Fruit fly (Drosophila melanogaster): Measurements from ENCODE around the gene Mur11Da.

The Mur11Da gene

DNA sequence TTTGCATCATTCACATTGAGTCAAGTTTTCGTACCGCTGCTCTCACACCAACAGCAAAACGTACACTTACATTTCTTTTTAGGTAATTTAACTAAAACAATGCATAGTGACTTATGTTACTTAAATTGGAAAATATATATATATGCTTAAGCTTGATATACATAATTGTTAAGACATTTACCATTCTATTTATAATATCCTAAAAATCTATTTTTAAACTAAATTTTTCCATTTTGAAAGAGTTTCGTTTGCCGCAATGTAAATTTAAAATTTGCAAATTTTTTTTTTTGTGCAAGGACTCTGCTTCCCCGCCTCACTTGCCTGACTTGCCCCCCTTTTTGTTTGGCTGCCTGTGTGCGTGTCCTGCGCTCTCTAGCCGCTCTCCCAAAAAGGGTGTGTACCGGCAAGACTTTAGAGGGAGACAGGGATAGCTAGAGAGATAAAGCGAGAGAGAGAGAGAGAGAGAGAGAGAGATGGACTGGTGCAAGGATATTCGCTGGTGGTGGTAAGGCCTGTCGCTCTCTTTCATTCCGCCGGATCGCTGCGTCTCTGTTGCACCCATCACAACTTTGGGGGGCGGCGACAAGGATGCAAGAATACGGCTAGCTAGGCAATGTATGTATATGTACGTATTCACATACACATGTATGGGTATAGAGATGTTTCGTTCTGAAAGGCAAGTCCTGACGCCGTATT, 29.7 kb upstream of the Mur11Da start (continued):
- TF ChIP-seq CG7745 (tag; optimal IDR thresholded peaks at IDR 0.05) (no peak), CG15696 (tag; optimal IDR thresholded peaks at IDR 0.05) (no peak), CG17359 (tag; optimal IDR thresholded peaks at IDR 0.05) (peak; percentile 66), Poxn (GFP tag; IDR thresholded peaks at IDR 0.05) (no peak), Hr51 (GFP tag; optimal IDR thresholded peaks at IDR 0.05) (peak in 1 of 2 experiments; percentile 58), CG32532 (GFP tag; IDR thresholded peaks at IDR 0.05) (peak; percentile 30; the same call in 1 of the 2 replicates), cg (GFP tag; optimal IDR thresholded peaks at IDR 0.05) (peak; percentile 89), CG15479 (GFP tag; optimal IDR thresholded peaks at IDR 0.05) (peak; percentile 31), CG13894 (tag; optimal IDR thresholded peaks at IDR 0.05) (peak; percentile 24), CG8765 (GFP tag; IDR thresholded peaks at IDR 0.05) (no peak), B-H2 (GFP tag; optimal IDR thresholded peaks at IDR 0.05) (no peak), Dref (GFP tag; IDR thresholded peaks at IDR 0.05) (no peak), E2f1 (GFP tag; IDR thresholded peaks at IDR 0.05) (peak; percentile 47), ATbp (GFP tag; optimal IDR thresholded peaks at IDR 0.05) (peak; percentile 17), eve (GFP tag; optimal IDR thresholded peaks at IDR 0.05) (peak in 1 of 2 experiments; percentile 25), CG12769 (tag; optimal IDR thresholded peaks at IDR 0.05) (no peak), CG9727 (GFP tag; optimal IDR thresholded peaks at IDR 0.05) (peak; percentile 54), CG2712 (tag; optimal IDR thresholded peaks at IDR 0.05) (peak; percentile 57), ap (GFP tag; IDR thresholded peaks at IDR 0.05) (no peak), twi (tag; optimal IDR thresholded peaks at IDR 0.05) (no peak), CG10209 (GFP tag; optimal IDR thresholded peaks at IDR 0.05) (peak; percentile 28), CG18011 (GFP tag; optimal IDR thresholded peaks at IDR 0.05) (no peak), Pdp1 (GFP tag; optimal IDR thresholded peaks at IDR 0.05) (no peak), Rfx (GFP tag; IDR thresholded peaks at IDR 0.05) (peak; percentile 16; the same call in 1 of the 2 replicates), CG12391 (tag; optimal IDR thresholded peaks at IDR 0.05) (peak; percentile 53), CG7556 (GFP tag; optimal IDR thresholded peaks at IDR 0.05) (peak; percentile 69), CG10274 (GFP tag; optimal IDR thresholded peaks at IDR 0.05) (no peak), sens (GFP tag) (peak; percentile 49), odd (GFP tag; optimal IDR thresholded peaks at IDR 0.05) (no peak), Ssrp (tag; optimal IDR thresholded peaks at IDR 0.05) (peak; percentile 37), CG14667 (GFP tag; IDR thresholded peaks at IDR 0.05) (no peak), nmo (GFP tag; optimal IDR thresholded peaks at IDR 0.05) (peak; percentile 57), Meics (GFP tag; optimal IDR thresholded peaks at IDR 0.05) (peak; percentile 63), Atf3 (GFP tag; optimal IDR thresholded peaks at IDR 0.05) (no peak), Hsf (GFP tag; optimal IDR thresholded peaks at IDR 0.05) (no peak), Oli (tag; optimal IDR thresholded peaks at IDR 0.05) (peak; percentile 53), lab (GFP tag; optimal IDR thresholded peaks at IDR 0.05) (peak; percentile 67), tgo (GFP tag; IDR thresholded peaks at IDR 0.05) (peak; percentile 49; the same call in 1 of the 3 replicates), fu2 (GFP tag; optimal IDR thresholded peaks at IDR 0.05) (no peak), CG13296 (GFP tag; optimal IDR thresholded peaks at IDR 0.05) (peak; percentile 23), CG17802 (tag; optimal IDR thresholded peaks at IDR 0.05) (no peak), CG32767 (GFP tag; IDR thresholded peaks at IDR 0.05) (no peak), Side (GFP tag; optimal IDR thresholded peaks at IDR 0.05) (no peak), D19A (tag; optimal IDR thresholded peaks at IDR 0.05) (peak; percentile 56), CG7357 (GFP tag; IDR thresholded peaks at IDR 0.05) (peak; percentile 40; the same call in 1 of the 3 replicates), CG18262 (tag; optimal IDR thresholded peaks at IDR 0.05) (peak; percentile 67), CG2120 (GFP tag; optimal IDR thresholded peaks at IDR 0.05) (peak; percentile 36), Six4 (GFP tag; optimal IDR thresholded peaks at IDR 0.05) (no peak)
